Worm (Caenorhabditis elegans): Measurements from ENCODE around the gene srw-57.

DNA sequence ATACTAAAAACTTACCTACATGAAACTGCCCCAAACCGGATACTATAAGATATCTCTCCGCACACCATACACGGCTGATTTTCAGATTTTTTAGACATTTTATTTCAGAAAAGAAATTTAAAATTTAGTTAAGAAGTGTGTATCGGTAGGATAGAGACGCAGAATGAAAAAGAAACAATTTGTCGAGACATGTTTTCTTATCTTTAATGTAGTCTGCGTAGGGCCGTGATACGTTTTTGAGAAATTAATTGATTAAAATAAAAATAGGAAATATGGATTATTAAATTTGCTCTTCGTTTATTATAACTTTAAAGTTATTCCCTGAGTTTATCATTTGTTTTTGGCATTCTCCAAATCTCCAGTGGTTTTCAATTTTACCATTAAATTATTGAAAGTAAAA is 30.5 kb downstream of the srw-57 start, which contains the start of gene nhr-108:
- TF ChIP-seq flt-1 (GFP tag; IDR thresholded peaks at IDR 0.05) (no peak), cog-1 (tag; optimal IDR thresholded peaks at IDR 0.05) (no peak), klf-2 (GFP tag; conservative IDR thresholded peaks at IDR 0.05) (no peak), ztf-23 (GFP tag; IDR thresholded peaks at IDR 0.05) (no peak), ref-1 (GFP tag; conservative IDR thresholded peaks at IDR 0.05) (no peak), T22C8.4 (GFP tag; IDR thresholded peaks at IDR 0.05) (no peak), ztf-29 (GFP tag; IDR thresholded peaks at IDR 0.05) (no peak), tab-1 (GFP tag; IDR thresholded peaks at IDR 0.05) (no peak), med-1 (GFP tag; optimal IDR thresholded peaks at IDR 0.05; ENCODE audit: insufficient read depth) (no peak)
